Worm (Caenorhabditis elegans) whole organism, early embryonic: ENCODE data around the gene ttyh-1.

Source experiments
- B0310.2 ChIP-seq: sonication (generic microtip); optimal IDR thresholded peaks from 2 replicates; lab custom pipeline; 2016; ENCODE audit warnings: mild to moderate bottlenecking, missing genetic modification characterization, missing compliant biosample characterization
- F13C5.2 ChIP-seq: sonication (generic microtip); optimal IDR thresholded peaks from 2 replicates; lab custom pipeline; 2017; ENCODE audit warnings: mild to moderate bottlenecking, missing genetic modification characterization, inconsistent platforms, missing compliant biosample characterization
- aly-1 ChIP-seq: sonication (generic microtip); optimal IDR thresholded peaks from 2 replicates; lab custom pipeline; 2016; ENCODE audit warnings: missing genetic modification characterization, missing compliant biosample characterization
- ama-1 ChIP-seq: fragments of 150-350 bp; optimal IDR thresholded peaks from 2 replicates; lab custom pipeline; 2014
- ceh-13 ChIP-seq: fragments of 200-800 bp; sonication (Bioruptor generic); optimal IDR thresholded peaks from 2 replicates; lab custom pipeline; 2018; ENCODE audit warnings: mild to moderate bottlenecking, missing genetic modification characterization, missing compliant biosample characterization
- ceh-36 ChIP-seq: sonication (generic microtip); optimal IDR thresholded peaks from 2 replicates; lab custom pipeline; 2016; ENCODE audit warnings: missing genetic modification characterization, inconsistent platforms, missing compliant biosample characterization
- ets-7 ChIP-seq: sonication (generic microtip); optimal IDR thresholded peaks from 2 replicates; lab custom pipeline; 2016; ENCODE audit warnings: missing genotype, missing genetic modification characterization, missing compliant biosample characterization
- flt-1 ChIP-seq: fragments of 200-800 bp; sonication (Bioruptor generic); IDR thresholded peaks from 2 replicates; pipeline ENCODE4 v1.3.6; 2022; ENCODE audit warnings: missing genetic modification characterization, missing compliant biosample characterization
- hmbx-1 ChIP-seq: sonication (generic microtip); optimal IDR thresholded peaks from 2 replicates; lab custom pipeline; 2016; ENCODE audit warnings: mild to moderate bottlenecking, missing genetic modification characterization, missing compliant biosample characterization
- hmg-4 ChIP-seq: fragments of 200-800 bp; sonication (Bioruptor generic); optimal IDR thresholded peaks from 2 replicates; lab custom pipeline; 2018; ENCODE audit warnings: mild to moderate bottlenecking, missing genetic modification characterization, missing compliant biosample characterization
- hnd-1 ChIP-seq: sonication (generic microtip); optimal IDR thresholded peaks from 2 replicates; lab custom pipeline; 2016; ENCODE audit warnings: missing genetic modification characterization, missing compliant biosample characterization
- pes-1 ChIP-seq: fragments of 200-800 bp; sonication (Bioruptor generic); IDR thresholded peaks from 2 replicates; pipeline ENCODE4 v1.3.6; 2022; ENCODE audit warnings: missing genetic modification reagents, missing genetic modification characterization, missing compliant biosample characterization
- scrt-1 ChIP-seq: fragments of 200-800 bp; sonication (Bioruptor generic); IDR thresholded peaks from 2 replicates; pipeline ENCODE4 v1.3.6; 2022; ENCODE audit warnings: missing genetic modification characterization, missing compliant biosample characterization
- sea-1 ChIP-seq: fragments of 200-800 bp; sonication (Bioruptor generic); conservative IDR thresholded peaks from 2 replicates; pipeline ENCODE4 v1.3.6; 2022; ENCODE audit warnings: missing genetic modification characterization, missing compliant biosample characterization
- tbx-11 ChIP-seq: fragments of 200-800 bp; sonication (Bioruptor generic); IDR thresholded peaks from 2 replicates; pipeline ENCODE4 v1.3.6; 2022; ENCODE audit warnings: missing genetic modification characterization, missing compliant biosample characterization
- tbx-37 ChIP-seq: fragments of 200-800 bp; sonication (Bioruptor generic); conservative IDR thresholded peaks from 2 replicates; pipeline ENCODE4 v1.3.6; 2022; ENCODE audit warnings: missing genetic modification reagents, missing genetic modification characterization, missing compliant biosample characterization
- tra-4 ChIP-seq: sonication (generic microtip); optimal IDR thresholded peaks from 2 replicates; lab custom pipeline; 2017; ENCODE audit warnings: missing genetic modification characterization, missing compliant biosample characterization

ttyh-1 gene

ce11 chrX:11411675-11412074 lies 43.2 kb downstream of the ttyh-1 start:
- TF ChIP-seq hnd-1 = no peak
- no peak for TF ChIP-seq scrt-1 (GFP tag; lab: Robert Waterston, UW)
- TF ChIP-seq sea-1 (GFP tag; lab: Robert Waterston, UW) = no peak
- TF ChIP-seq ets-7 (tag; lab: Kevin White, UChicago) = no peak
- TF ChIP-seq ceh-13 = no peak
- no peak for TF ChIP-seq flt-1
- no peak for TF ChIP-seq ceh-36 (tag; lab: Kevin White, UChicago)
- TF ChIP-seq aly-1 (tag; lab: Kevin White, UChicago) = no peak
- no peak for TF ChIP-seq hmbx-1 (tag; lab: Kevin White, UChicago)
- no peak for TF ChIP-seq tbx-37 (GFP tag; lab: Robert Waterston, UW)

ce11 chrX:11414837-11415550 lies 46.5 kb downstream of the ttyh-1 start, which contains the start of gene pek-1:
pek-1 (minus strand) TSS chrX:11414887.
- TF ChIP-seq tbx-37 (GFP tag; lab: Robert Waterston, UW) (no peak), ets-7 (tag; lab: Kevin White, UChicago) (no peak), tra-4 (tag; lab: Kevin White, UChicago) (no peak), ama-1 (lab: Kevin White, UChicago) (no peak), tbx-11 (GFP tag; lab: Robert Waterston, UW) (no peak), hmg-4 (no peak), sea-1 (GFP tag; lab: Robert Waterston, UW) (no peak), ceh-13 (no peak), scrt-1 (GFP tag; lab: Robert Waterston, UW) (no peak), hnd-1 (no peak), B0310.2 (tag; lab: Kevin White, UChicago) (no peak), hmbx-1 (tag; lab: Kevin White, UChicago) (no peak), ceh-36 (tag; lab: Kevin White, UChicago) (no peak), aly-1 (tag; lab: Kevin White, UChicago) (no peak), flt-1 (no peak), F13C5.2 (tag; lab: Kevin White, UChicago) (no peak)

- TF ChIP-seq hmg-4 (no peak), F13C5.2 (tag; lab: Kevin White, UChicago) (no peak), aly-1 (tag; lab: Kevin White, UChicago) (no peak)
Measured at ce11 chrX:11418667-11419066, 50.1 kb downstream of the ttyh-1 start, which contains the start of gene F46C3.2. F46C3.2 (minus strand) TSS chrX:11418767.

- no peak for TF ChIP-seq ets-7 (tag; lab: Kevin White, UChicago)
- no peak for TF ChIP-seq hmbx-1 (tag; lab: Kevin White, UChicago)
- TF ChIP-seq scrt-1 (GFP tag; lab: Robert Waterston, UW) = no peak
- TF ChIP-seq hmg-4 = no peak
- TF ChIP-seq flt-1 = no peak
- no peak for TF ChIP-seq aly-1 (tag; lab: Kevin White, UChicago)
- TF ChIP-seq B0310.2 (tag; lab: Kevin White, UChicago) = no peak
- TF ChIP-seq tra-4 (tag; lab: Kevin White, UChicago) = no peak
- no peak for TF ChIP-seq tbx-37 (GFP tag; lab: Robert Waterston, UW)
- TF ChIP-seq tbx-11 (GFP tag; lab: Robert Waterston, UW) = no peak
- TF ChIP-seq ceh-13 = no peak
- no peak for TF ChIP-seq pes-1 (GFP tag; lab: Robert Waterston, UW)
- no peak for TF ChIP-seq sea-1 (GFP tag; lab: Robert Waterston, UW)
- TF ChIP-seq ama-1 (lab: Kevin White, UChicago) = no peak
- no peak for TF ChIP-seq F13C5.2 (tag; lab: Kevin White, UChicago)
- no peak for TF ChIP-seq ceh-36 (tag; lab: Kevin White, UChicago)
- no peak for TF ChIP-seq hnd-1
Measured at ce11 chrX:11419988-11420387, 51.5 kb downstream of the ttyh-1 start, which contains the start of gene F46C3.6. F46C3.6 (minus strand) TSS chrX:11420074.
